Worm (Caenorhabditis elegans) whole organism, young adult: Measurements from ENCODE around the gene lrpr-1.

ENCODE experiments used
- C06A6.2 ChIP-seq: fragments of 200-800 bp; sonication (Bioruptor generic); conservative IDR thresholded peaks from 2 replicates; pipeline ENCODE4 v1.3.6; 2022; ENCODE audit warnings: missing genetic modification characterization, missing compliant biosample characterization
- C17E4.6 ChIP-seq: fragments of 200-800 bp; sonication (Bioruptor generic); IDR thresholded peaks from 2 replicates; pipeline ENCODE4 v1.3.6; 2022; ENCODE audit warnings: missing genetic modification reagents, missing genetic modification characterization, missing compliant biosample characterization
- D2030.7 ChIP-seq: fragments of 200-800 bp; sonication (Bioruptor generic); IDR thresholded peaks from 2 replicates; pipeline ENCODE4 v1.3.6; 2022; ENCODE audit warnings: missing genetic modification reagents, missing genetic modification characterization, missing compliant biosample characterization
- F22D6.2 ChIP-seq: sonication (generic microtip); optimal IDR thresholded peaks from 2 replicates; lab custom pipeline; 2016; ENCODE audit warnings: mild to moderate bottlenecking, missing genetic modification characterization, missing compliant biosample characterization
- F57C9.4 ChIP-seq: sonication (generic microtip); optimal IDR thresholded peaks from 2 replicates; lab custom pipeline; 2017; ENCODE audit warnings: mild to moderate bottlenecking, missing genetic modification characterization, missing compliant biosample characterization
- K12H6.12 ChIP-seq: fragments of 200-800 bp; sonication (Bioruptor generic); optimal IDR thresholded peaks from 2 replicates; lab custom pipeline; 2018; ENCODE audit warnings: mild to moderate bottlenecking, missing genetic modification characterization, missing compliant biosample characterization
- Y53G8AR.9 ChIP-seq: fragments of 200-800 bp; sonication (Bioruptor generic); conservative IDR thresholded peaks from 2 replicates; pipeline ENCODE4 v1.3.6; 2022; ENCODE audit warnings: missing genetic modification reagents, missing genetic modification characterization, missing compliant biosample characterization
- Y79H2A.3 ChIP-seq: fragments of 200-800 bp; sonication (Bioruptor generic); conservative IDR thresholded peaks from 2 replicates; pipeline ENCODE4 v1.3.6; 2022; ENCODE audit warnings: missing genetic modification reagents, missing genetic modification characterization, missing compliant biosample characterization
- ama-1 ChIP-seq, 3 experiments: fragments of 150-350 bp in 1 of 3; sonication (generic microtip) in 2 of 3; optimal IDR thresholded peaks; 2 replicates each; lab custom pipeline; 2014 to 2018; ENCODE audit warnings: missing biosample characterization in 2 of 3, missing genetic modification characterization in 2 of 3, missing genetic modification reagents in 2 of 3
- atf-7 ChIP-seq: sonication (generic microtip); optimal IDR thresholded peaks from 2 replicates; lab custom pipeline; 2017; ENCODE audit warnings: mild to moderate bottlenecking, missing genetic modification characterization, missing compliant biosample characterization
- bed-2 ChIP-seq: fragments of 200-800 bp; sonication (Bioruptor generic); IDR thresholded peaks from 2 replicates; pipeline ENCODE4 v1.3.6; 2022; ENCODE audit warnings: missing genetic modification reagents, missing genetic modification characterization, missing compliant biosample characterization
- ceh-27 ChIP-seq: fragments of 200-800 bp; sonication (Bioruptor generic); optimal IDR thresholded peaks from 2 replicates; lab custom pipeline; 2018; ENCODE audit warnings: mild to moderate bottlenecking, missing genetic modification characterization, moderate library complexity, missing compliant biosample characterization
- ceh-58 ChIP-seq: fragments of 200-800 bp; sonication (Bioruptor generic); IDR thresholded peaks from 2 replicates; pipeline ENCODE4 v1.3.6; 2022; ENCODE audit warnings: missing genetic modification characterization, missing compliant biosample characterization
- ceh-79 ChIP-seq: sonication (generic microtip); optimal IDR thresholded peaks from 2 replicates; lab custom pipeline; 2017; ENCODE audit warnings: mild to moderate bottlenecking, missing genetic modification characterization, missing compliant biosample characterization
- ceh-91 ChIP-seq: fragments of 200-800 bp; sonication (Bioruptor generic); IDR thresholded peaks from 2 replicates; pipeline ENCODE4 v1.3.6; 2022; ENCODE audit warnings: missing genetic modification reagents, missing genetic modification characterization, missing compliant biosample characterization
- dox-1 ChIP-seq: fragments of 200-800 bp; sonication (Bioruptor generic); IDR thresholded peaks from 2 replicates; pipeline ENCODE4 v1.3.6; 2022; ENCODE audit warnings: missing genetic modification reagents, missing genetic modification characterization, missing compliant biosample characterization
- efl-1 ChIP-seq: fragments of 150-350 bp; optimal IDR thresholded peaks from 2 replicates; lab custom pipeline; 2014; ENCODE audit warnings: missing biosample characterization, missing genetic modification reagents, missing genetic modification characterization
- egl-18 ChIP-seq: fragments of 200-800 bp; sonication (Bioruptor generic); IDR thresholded peaks from 2 replicates; pipeline ENCODE4 v1.3.6; 2022; ENCODE audit warnings: missing genetic modification reagents, missing genetic modification characterization, missing compliant biosample characterization
- ets-4 ChIP-seq: fragments of 200-800 bp; sonication (Bioruptor generic); optimal IDR thresholded peaks from 2 replicates; lab custom pipeline; 2018; ENCODE audit warnings: mild to moderate bottlenecking, missing genetic modification characterization, missing compliant biosample characterization
- hmg-20 ChIP-seq: fragments of 200-800 bp; sonication (Bioruptor generic); IDR thresholded peaks from 2 replicates; pipeline ENCODE4 v1.3.6; 2022; ENCODE audit warnings: missing genetic modification reagents, missing genetic modification characterization, missing compliant biosample characterization
- hsf-1 ChIP-seq: fragments of 200-800 bp; sonication (Bioruptor generic); IDR thresholded peaks from 2 replicates; pipeline ENCODE4 v1.3.6; 2022; ENCODE audit warnings: missing genetic modification reagents, missing genetic modification characterization, missing compliant biosample characterization
- let-607 ChIP-seq, 2 experiments: fragments of 200-800 bp in 1 of 2; sonication (Bioruptor generic) in 1 of 2; sonication (generic microtip) in 1 of 2; optimal IDR thresholded peaks; 2 replicates each; lab custom pipeline; 2016 to 2018; ENCODE audit warnings: mild to moderate bottlenecking in 2 of 2, missing compliant biosample characterization in 2 of 2, missing genetic modification characterization in 2 of 2, moderate library complexity in 2 of 2, missing genotype in 1 of 2
- lin-54 ChIP-seq: fragments of 200-800 bp; sonication (Bioruptor generic); optimal IDR thresholded peaks from 2 replicates; lab custom pipeline; 2018; ENCODE audit warnings: mild to moderate bottlenecking, missing genetic modification characterization, missing compliant biosample characterization
- lir-1 ChIP-seq: fragments of 200-800 bp; sonication (Bioruptor generic); conservative IDR thresholded peaks from 2 replicates; pipeline ENCODE4 v1.3.6; 2022; ENCODE audit warnings: missing genetic modification reagents, missing genetic modification characterization, missing compliant biosample characterization
- lsy-27 ChIP-seq: sonication (generic microtip); optimal IDR thresholded peaks from 2 replicates; lab custom pipeline; 2017; ENCODE audit warnings: missing genetic modification characterization, mild to moderate bottlenecking, missing compliant biosample characterization, antibody characterized with exemption, missing genotype, borderline replicate concordance; ENCODE audit not compliant: insufficient read depth
- madf-10 ChIP-seq: sonication (generic microtip); optimal IDR thresholded peaks from 2 replicates; lab custom pipeline; 2016; ENCODE audit warnings: mild to moderate bottlenecking, missing genetic modification characterization, missing compliant biosample characterization
- madf-6 ChIP-seq: fragments of 200-800 bp; sonication (Bioruptor generic); IDR thresholded peaks from 2 replicates; pipeline ENCODE4 v1.3.6; 2022; ENCODE audit warnings: missing genetic modification reagents, missing genetic modification characterization, missing compliant biosample characterization
- mel-28 ChIP-seq: sonication (generic microtip); optimal IDR thresholded peaks from 2 replicates; lab custom pipeline; 2016; ENCODE audit warnings: borderline replicate concordance, mild to moderate bottlenecking, missing genetic modification characterization, missing compliant biosample characterization
- nfya-2 ChIP-seq: fragments of 200-800 bp; sonication (Bioruptor generic); IDR thresholded peaks from 2 replicates; pipeline ENCODE4 v1.3.6; 2022; ENCODE audit warnings: missing genetic modification reagents, missing genetic modification characterization, missing compliant biosample characterization
- nhr-120 ChIP-seq: fragments of 200-800 bp; sonication (Bioruptor generic); IDR thresholded peaks from 2 replicates; pipeline ENCODE4 v1.3.6; 2022; ENCODE audit warnings: missing genetic modification characterization, missing compliant biosample characterization
- nhr-179 ChIP-seq: sonication (generic microtip); optimal IDR thresholded peaks from 2 replicates; lab custom pipeline; 2016; ENCODE audit warnings: mild to moderate bottlenecking, missing genetic modification characterization, missing compliant biosample characterization
- nhr-90 ChIP-seq: sonication (generic microtip); optimal IDR thresholded peaks from 2 replicates; lab custom pipeline; 2016; ENCODE audit warnings: missing genotype, mild to moderate bottlenecking, missing genetic modification characterization, missing compliant biosample characterization
- pbrm-1 ChIP-seq: fragments of 200-800 bp; sonication (Bioruptor generic); IDR thresholded peaks from 2 replicates; pipeline ENCODE4 v1.3.6; 2022; ENCODE audit warnings: missing genetic modification reagents, missing genetic modification characterization, missing compliant biosample characterization
- pha-4 ChIP-seq: fragments of 150-350 bp; sonication (generic microtip); optimal IDR thresholded peaks from 2 replicates; lab custom pipeline; 2014; ENCODE audit warnings: missing biosample characterization, missing genetic modification reagents, missing genetic modification characterization
- rcor-1 ChIP-seq: fragments of 200-800 bp; sonication (Bioruptor generic); IDR thresholded peaks from 2 replicates; pipeline ENCODE4 v1.3.6; 2022; ENCODE audit warnings: missing genetic modification reagents, missing genetic modification characterization, missing compliant biosample characterization
- repo-1 ChIP-seq: sonication (generic microtip); optimal IDR thresholded peaks from 2 replicates; lab custom pipeline; 2017; ENCODE audit warnings: mild to moderate bottlenecking, missing genetic modification characterization, missing compliant biosample characterization
- sea-2 ChIP-seq: fragments of 200-800 bp; sonication (Bioruptor generic); IDR thresholded peaks from 2 replicates; pipeline ENCODE4 v1.3.6; 2022; ENCODE audit warnings: missing genetic modification characterization, missing compliant biosample characterization
- snpc-1.1 ChIP-seq: sonication (generic microtip); optimal IDR thresholded peaks from 2 replicates; lab custom pipeline; 2017; ENCODE audit warnings: missing genetic modification characterization, mild to moderate bottlenecking, missing compliant biosample characterization, antibody characterized with exemption, moderate library complexity, missing genotype, missing genetic modification reagents; ENCODE audit not compliant: insufficient read depth
- snpc-1.3 ChIP-seq: sonication (generic microtip); optimal IDR thresholded peaks from 2 replicates; lab custom pipeline; 2017; ENCODE audit warnings: missing genetic modification characterization, mild to moderate bottlenecking, missing compliant biosample characterization, antibody characterized with exemption, moderate library complexity, missing genotype, missing genetic modification reagents; ENCODE audit not compliant: insufficient read depth
- snpc-3.4 ChIP-seq: sonication (generic microtip); optimal IDR thresholded peaks from 2 replicates; lab custom pipeline; 2017; ENCODE audit warnings: missing genetic modification characterization, mild to moderate bottlenecking, missing compliant biosample characterization, antibody characterized with exemption, moderate library complexity, missing genotype, missing genetic modification reagents
- snpc-4 ChIP-seq, 5 experiments: fragments of 150-350 bp in 1 of 5; sonication (generic microtip) in 4 of 5; optimal IDR thresholded peaks; 2 replicates each; lab custom pipeline; 2014 to 2018; ENCODE audit warnings: missing genetic modification characterization in 5 of 5, missing biosample characterization in 3 of 5, antibody characterized with exemption in 2 of 5, mild to moderate bottlenecking in 2 of 5, missing compliant biosample characterization in 2 of 5, missing genotype in 2 of 5, moderate library complexity in 2 of 5, missing genetic modification reagents in 1 of 5
- tlf-1 ChIP-seq: fragments of 200-800 bp; sonication (Bioruptor generic); optimal IDR thresholded peaks from 2 replicates; lab custom pipeline; 2018; ENCODE audit warnings: mild to moderate bottlenecking, missing genetic modification characterization, missing compliant biosample characterization
- xnd-1 ChIP-seq: sonication (generic microtip); optimal IDR thresholded peaks from 2 replicates; lab custom pipeline; 2016; ENCODE audit warnings: missing genotype, missing genetic modification reagents, missing genetic modification characterization, missing compliant biosample characterization
- zfh-2 ChIP-seq: fragments of 200-800 bp; sonication (Bioruptor generic); conservative IDR thresholded peaks from 2 replicates; pipeline ENCODE4 v1.3.6; 2022; ENCODE audit warnings: missing genetic modification reagents, missing genetic modification characterization, missing compliant biosample characterization
- zim-3 ChIP-seq: sonication (generic microtip); optimal IDR thresholded peaks from 2 replicates; lab custom pipeline; 2017; ENCODE audit warnings: mild to moderate bottlenecking, missing genetic modification characterization, moderate library complexity, missing compliant biosample characterization
- ztf-22 ChIP-seq: fragments of 200-800 bp; sonication (Bioruptor generic); optimal IDR thresholded peaks from 2 replicates; lab custom pipeline; 2018; ENCODE audit warnings: mild to moderate bottlenecking, missing genetic modification characterization, moderate library complexity, missing compliant biosample characterization
- ztf-26 ChIP-seq: sonication (generic microtip); optimal IDR thresholded peaks from 2 replicates; lab custom pipeline; 2017; ENCODE audit warnings: missing genetic modification characterization, missing compliant biosample characterization

Gene lrpr-1

DNA sequence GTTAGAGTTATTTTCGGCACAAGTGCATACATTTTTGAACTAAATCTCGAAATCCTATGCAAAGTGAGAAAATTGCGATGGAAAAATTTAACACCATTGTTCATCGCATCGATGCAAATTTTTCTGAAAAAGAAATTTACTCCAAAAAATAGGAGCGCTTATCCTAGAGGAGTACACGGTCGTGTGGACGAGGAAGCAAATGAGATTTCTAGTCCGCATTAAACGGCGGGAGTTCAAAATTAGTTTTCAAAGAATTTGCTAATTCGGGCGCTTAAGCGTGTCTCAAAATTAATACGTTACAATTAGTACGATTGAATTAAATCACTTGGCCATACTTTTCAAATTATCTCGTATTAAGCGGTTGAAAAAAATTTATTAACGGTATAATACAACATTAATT lies at the start of gene lrpr-1:
lrpr-1 (minus strand) TSS at position 185 of the 400 bp plus-strand sequence.
- TF ChIP-seq hsf-1 (GFP tag; lab: Robert Waterston, UW) = 0 out of 2 replicates have a peak, but pooled peaks have one; percentile 35
- peak; percentile 80 for TF ChIP-seq K12H6.12 (tag; lab: Kevin White, UChicago)
- TF ChIP-seq madf-6 = peak; percentile 85
- TF ChIP-seq bed-2 (GFP tag; lab: Robert Waterston, UW) = peak; percentile 88
- TF ChIP-seq atf-7 = no peak
- TF ChIP-seq xnd-1 (tag; lab: Kevin White, UChicago) = peak; percentile 65
- TF ChIP-seq snpc-1.1 (tag; lab: Kevin White, UChicago) = no peak
- peak; percentile 42 for TF ChIP-seq snpc-3.4 (tag; lab: Kevin White, UChicago)
- TF ChIP-seq repo-1 (tag; lab: Kevin White, UChicago) = no peak
- TF ChIP-seq ztf-22 = no peak
- no peak for TF ChIP-seq snpc-4 (GFP tag; optimal IDR thresholded peaks at IDR 0.05; lab: Kevin White, UChicago)
- peak in 1 of 4 experiments; percentile 18 for TF ChIP-seq snpc-4 (tag; optimal IDR thresholded peaks at IDR 0.05; lab: Kevin White, UChicago)
- TF ChIP-seq ceh-27 = peak; percentile 89
- TF ChIP-seq pbrm-1 (GFP tag; lab: Robert Waterston, UW) = 0 out of 2 replicates have a peak, but pooled peaks have one; percentile 44
- peak; percentile 99 for TF ChIP-seq lin-54 (GFP tag; lab: Kevin White, UChicago)
- TF ChIP-seq madf-10 (tag; lab: Kevin White, UChicago) = peak; percentile 65
- no peak for TF ChIP-seq snpc-1.3 (tag; lab: Kevin White, UChicago)
- TF ChIP-seq rcor-1 (GFP tag; lab: Robert Waterston, UW) = peak; percentile 67
- peak; percentile 14 for TF ChIP-seq F57C9.4 (tag; lab: Kevin White, UChicago)
- peak; percentile 48 for TF ChIP-seq F22D6.2 (tag; lab: Kevin White, UChicago)
- TF ChIP-seq sea-2 (GFP tag; lab: Robert Waterston, UW) = 0 out of 2 replicates have a peak, but pooled peaks have one; percentile 34
- no peak for TF ChIP-seq nhr-120 (GFP tag; lab: Robert Waterston, UW)
- peak; percentile 73 for TF ChIP-seq lir-1
- TF ChIP-seq mel-28 (tag; lab: Kevin White, UChicago) = peak; percentile 51
- peak; percentile 52 for TF ChIP-seq ceh-91
- TF ChIP-seq zfh-2 = no peak
- TF ChIP-seq ceh-58 (GFP tag; lab: Robert Waterston, UW) = no peak
- TF ChIP-seq C06A6.2 (GFP tag; lab: Robert Waterston, UW) = 0 out of 2 replicates have a peak, but pooled peaks have one; percentile 42
- no peak for TF ChIP-seq D2030.7
- TF ChIP-seq ztf-26 (tag; lab: Kevin White, UChicago) = no peak
- no peak for TF ChIP-seq lsy-27 (tag; lab: Kevin White, UChicago)
- no peak for TF ChIP-seq nhr-179
- TF ChIP-seq ama-1 (optimal IDR thresholded peaks at IDR 0.05; lab: Kevin White, UChicago) = no peak
- TF ChIP-seq ama-1 (GFP tag; optimal IDR thresholded peaks at IDR 0.05; lab: Kevin White, UChicago) = no peak
- no peak for TF ChIP-seq C17E4.6 (GFP tag; lab: Robert Waterston, UW)
- TF ChIP-seq egl-18 (GFP tag; lab: Robert Waterston, UW) = no peak
- TF ChIP-seq ceh-79 (tag; lab: Kevin White, UChicago) = no peak
- peak; percentile 79 for TF ChIP-seq efl-1 (GFP tag; lab: Kevin White, UChicago)
- no peak for TF ChIP-seq dox-1 (GFP tag; lab: Robert Waterston, UW)
- peak; percentile 87 for TF ChIP-seq zim-3 (tag; lab: Kevin White, UChicago)
- no peak for TF ChIP-seq Y53G8AR.9
- TF ChIP-seq tlf-1 (GFP tag; lab: Kevin White, UChicago) = no peak
- no peak for TF ChIP-seq Y79H2A.3
- no peak for TF ChIP-seq let-607 (tag; optimal IDR thresholded peaks at IDR 0.05; lab: Kevin White, UChicago)
- TF ChIP-seq ets-4 (GFP tag; lab: Kevin White, UChicago) = no peak
- TF ChIP-seq pha-4 (tag; lab: Kevin White, UChicago) = no peak
- no peak for TF ChIP-seq nfya-2 (GFP tag; lab: Robert Waterston, UW)
- peak; percentile 53; the same call in 1 of the 2 replicates for TF ChIP-seq hmg-20 (GFP tag; lab: Robert Waterston, UW)
- no peak for TF ChIP-seq nhr-90
